Worm (Caenorhabditis elegans): Measurements from ENCODE around the gene tofu-2.
A peak's percentile ranks its signal among the peaks of the same experiment; 100 is the strongest.

Gene tofu-2

DNA sequence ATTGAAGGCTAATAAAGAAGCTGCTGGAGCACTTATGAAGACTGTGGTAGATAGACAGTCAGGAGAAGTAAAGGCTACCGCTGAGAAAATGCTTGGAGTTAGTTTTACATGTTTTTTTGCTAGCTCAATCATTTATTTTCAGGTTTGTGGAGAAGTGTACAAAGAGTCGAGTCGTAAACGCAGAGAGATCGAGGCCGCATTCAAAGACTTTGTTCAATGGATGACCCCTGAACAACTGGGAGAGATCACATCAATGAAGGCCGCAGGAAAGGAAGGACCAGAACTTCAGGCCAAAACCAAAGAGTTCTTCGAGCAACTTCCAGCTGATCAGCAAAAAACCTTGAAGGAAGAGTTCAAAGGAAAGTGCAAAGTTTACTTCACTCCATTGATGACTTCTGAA lies 27.7 kb upstream of the tofu-2 start:
- TF ChIP-seq nhr-120 (GFP tag; IDR thresholded peaks at IDR 0.05) (no peak), Y53G8AR.9 (GFP tag; conservative IDR thresholded peaks at IDR 0.05) (0 out of 2 replicates have a peak, but pooled peaks have one; percentile 13)

DNA sequence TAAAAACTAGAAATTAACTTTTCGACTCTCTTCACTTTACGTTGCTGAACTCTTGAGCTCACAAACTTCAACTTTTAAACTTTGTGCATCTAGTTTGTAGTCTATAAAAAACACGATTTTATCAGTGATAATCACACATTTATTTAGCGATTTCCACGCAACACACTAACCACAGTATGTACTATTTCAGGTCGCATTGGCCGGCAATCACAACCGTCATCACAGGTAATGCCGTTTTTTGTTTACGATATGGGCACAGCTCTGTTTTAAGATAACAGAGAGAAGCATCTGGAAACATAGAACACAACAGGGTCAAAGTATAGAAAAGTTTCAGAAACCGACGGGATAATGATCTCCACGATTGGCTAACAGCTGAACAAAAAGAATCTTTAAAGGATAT lies 25.1 kb upstream of the tofu-2 start:
- TF ChIP-seq cebp-1 (GFP tag; IDR thresholded peaks at IDR 0.05) (0 out of 2 replicates have a peak, but pooled peaks have one; percentile 11), cebp-1 (tag; optimal IDR thresholded peaks at IDR 0.05) (peak; percentile 6), ztf-25 (GFP tag; IDR thresholded peaks at IDR 0.05) (no peak), ZK185.1 (tag; optimal IDR thresholded peaks at IDR 0.05; ENCODE audit: poor library complexity, severe bottlenecking) (peak; percentile 32), F57C9.4 (tag; optimal IDR thresholded peaks at IDR 0.05) (no peak)

DNA sequence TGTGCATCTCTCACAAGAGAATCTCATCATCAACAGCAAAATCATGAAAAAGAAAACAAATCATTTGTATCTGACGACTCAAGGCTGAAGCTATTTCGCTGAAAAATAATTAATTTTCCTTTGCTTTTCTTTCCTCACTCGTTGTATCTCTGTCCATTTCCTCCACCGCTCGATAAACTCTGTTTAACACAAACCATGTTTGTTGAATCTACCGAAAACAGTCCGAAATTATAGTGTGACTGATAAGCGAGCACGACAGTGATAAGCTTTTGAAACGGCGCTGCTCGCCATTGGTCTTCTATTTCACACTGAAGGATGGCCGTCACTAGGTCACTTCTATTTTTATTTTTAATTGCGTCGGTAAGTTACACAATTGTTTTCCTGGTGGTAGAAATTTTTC lies 24.6 kb upstream of the tofu-2 start, which contains the start of gene npa-1:
Gene npa-1, plus strand, starts transcription at position 142 of the 400 bp plus-strand sequence.
- no peak for TF ChIP-seq rcor-1 (GFP tag; IDR thresholded peaks at IDR 0.05)
- peak; percentile 80 for TF ChIP-seq nhr-80 (tag; optimal IDR thresholded peaks at IDR 0.05)
- TF ChIP-seq athp-1 (tag; optimal IDR thresholded peaks at IDR 0.05), result no peak
- no peak for TF ChIP-seq ets-4 (GFP tag; optimal IDR thresholded peaks at IDR 0.05)
- no peak for TF ChIP-seq hmg-20 (GFP tag; IDR thresholded peaks at IDR 0.05)
- TF ChIP-seq ztf-25 (GFP tag; IDR thresholded peaks at IDR 0.05), result no peak
- TF ChIP-seq F39B2.1 (GFP tag; IDR thresholded peaks at IDR 0.05), result no peak
- no peak for TF ChIP-seq ztf-3 (GFP tag; optimal IDR thresholded peaks at IDR 0.05)
- TF ChIP-seq snpc-1.3 (tag; optimal IDR thresholded peaks at IDR 0.05; ENCODE audit: insufficient read depth), result no peak

DNA sequence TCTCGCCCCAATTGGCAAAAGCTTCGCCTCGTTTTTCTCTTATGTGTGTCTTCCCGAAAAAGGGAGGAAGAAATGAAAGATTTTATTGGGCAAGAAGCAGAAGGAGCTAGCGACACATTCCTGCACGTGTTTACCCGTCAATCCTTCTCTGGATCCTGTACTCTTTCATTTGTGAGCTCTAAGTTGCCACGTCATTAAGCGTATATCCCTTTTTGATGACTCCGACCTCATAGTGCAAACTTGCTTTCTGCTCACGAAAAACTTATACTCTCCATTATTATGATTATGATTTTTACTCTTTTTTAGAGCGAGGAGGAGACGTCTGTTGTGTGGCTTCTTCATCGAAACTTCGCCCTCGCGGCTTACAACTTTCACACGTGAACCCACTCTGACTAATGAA lies 21.3 kb upstream of the tofu-2 start, which contains the start of gene F27B10.1:
Gene F27B10.1, plus strand, starts transcription at position 301 of the 400 bp plus-strand sequence.
- TF ChIP-seq T26A5.8 (tag; optimal IDR thresholded peaks at IDR 0.05), result no peak
- no peak for TF ChIP-seq snpc-4 (GFP tag; optimal IDR thresholded peaks at IDR 0.05)
- no peak for TF ChIP-seq snpc-4 (tag; optimal IDR thresholded peaks at IDR 0.05)
- no peak for TF ChIP-seq lsy-27 (tag; optimal IDR thresholded peaks at IDR 0.05; ENCODE audit: borderline replicate concordance, insufficient read depth)
- no peak for TF ChIP-seq F37B4.10 (GFP tag; IDR thresholded peaks at IDR 0.05)
- no peak for TF ChIP-seq ekl-4 (GFP tag; IDR thresholded peaks at IDR 0.05)
- TF ChIP-seq ets-4 (GFP tag; optimal IDR thresholded peaks at IDR 0.05), result no peak
- TF ChIP-seq attf-5 (GFP tag; optimal IDR thresholded peaks at IDR 0.05), result no peak
- TF ChIP-seq fkh-3 (tag; optimal IDR thresholded peaks at IDR 0.05), result no peak
- no peak for TF ChIP-seq cebp-1 (GFP tag; IDR thresholded peaks at IDR 0.05)
- TF ChIP-seq cebp-1 (tag; optimal IDR thresholded peaks at IDR 0.05), result no peak
- no peak for TF ChIP-seq mcd-1 (GFP tag; IDR thresholded peaks at IDR 0.05)
- TF ChIP-seq nhr-27 (tag; optimal IDR thresholded peaks at IDR 0.05), result no peak
- TF ChIP-seq T07F8.4 (tag; optimal IDR thresholded peaks at IDR 0.05), result no peak
- no peak for TF ChIP-seq tlf-1 (GFP tag; optimal IDR thresholded peaks at IDR 0.05)

DNA sequence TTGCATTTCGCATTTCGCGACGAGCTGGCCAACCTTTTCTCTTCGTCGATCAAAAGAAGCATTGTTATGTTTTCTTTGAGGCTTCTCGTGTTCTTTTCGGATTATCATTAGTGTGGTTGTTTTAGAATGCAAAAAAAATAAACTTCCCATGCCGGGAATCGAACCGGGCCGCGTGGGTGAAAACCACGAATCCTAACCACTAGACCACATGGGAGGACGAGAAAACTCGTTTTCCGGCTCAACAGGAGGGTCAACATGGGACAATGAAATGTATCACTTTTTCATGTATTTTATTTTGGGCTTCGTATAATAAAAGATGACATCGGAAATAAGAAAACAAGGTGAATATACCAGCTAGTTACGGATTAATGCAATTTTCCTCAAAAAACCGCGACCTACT lies 18.6 kb upstream of the tofu-2 start:
- peak; percentile 55; the same call in 1 of the 2 replicates for TF ChIP-seq lin-26 (GFP tag; IDR thresholded peaks at IDR 0.05)
- no peak for TF ChIP-seq ama-1 (optimal IDR thresholded peaks at IDR 0.05)
- TF ChIP-seq ama-1 (GFP tag; optimal IDR thresholded peaks at IDR 0.05), result no peak
- TF ChIP-seq T26A5.8 (tag; optimal IDR thresholded peaks at IDR 0.05), result no peak
- 0 out of 2 replicates have a peak, but pooled peaks have one; percentile 11 for TF ChIP-seq madf-6 (GFP tag; IDR thresholded peaks at IDR 0.05)
- TF ChIP-seq F37B4.10 (GFP tag; IDR thresholded peaks at IDR 0.05), result no peak
- TF ChIP-seq rec-8 (tag; optimal IDR thresholded peaks at IDR 0.05), result no peak
- TF ChIP-seq ceh-79 (tag; optimal IDR thresholded peaks at IDR 0.05), result no peak
- no peak for TF ChIP-seq ceh-100 (GFP tag; IDR thresholded peaks at IDR 0.05)
- TF ChIP-seq Y53G8AR.9 (GFP tag; conservative IDR thresholded peaks at IDR 0.05), result no peak
- TF ChIP-seq lir-1 (GFP tag; conservative IDR thresholded peaks at IDR 0.05), result no peak
- TF ChIP-seq ceh-58 (GFP tag; IDR thresholded peaks at IDR 0.05), result no peak
- TF ChIP-seq cebp-1 (GFP tag; IDR thresholded peaks at IDR 0.05), result no peak
- no peak for TF ChIP-seq cebp-1 (tag; optimal IDR thresholded peaks at IDR 0.05)
- TF ChIP-seq B0336.3 (GFP tag; IDR thresholded peaks at IDR 0.05), result no peak
- TF ChIP-seq rpc-1 (optimal IDR thresholded peaks at IDR 0.05), result peak; percentile 53
- TF ChIP-seq rpc-1 (tag; optimal IDR thresholded peaks at IDR 0.05), result peak; percentile 68
- no peak for TF ChIP-seq mcd-1 (GFP tag; IDR thresholded peaks at IDR 0.05)
- no peak for TF ChIP-seq rcor-1 (GFP tag; IDR thresholded peaks at IDR 0.05)
- TF ChIP-seq Y95B8A.8 (GFP tag; IDR thresholded peaks at IDR 0.05), result no peak
- TF ChIP-seq ccch-3 (GFP tag; optimal IDR thresholded peaks at IDR 0.05), result no peak
- no peak for TF ChIP-seq ztf-3 (GFP tag; optimal IDR thresholded peaks at IDR 0.05)
- no peak for TF ChIP-seq sptf-2 (GFP tag; optimal IDR thresholded peaks at IDR 0.05)

Measured in whole organism, young adult.